Fruit fly (Drosophila melanogaster) whole organism, embryonic: Measurements from ENCODE around the gene CG13311.

Source experiments
- Abd-B ChIP-seq: fragments of 200-800 bp; sonication (Bioruptor generic); optimal IDR thresholded peaks from 2 replicates; lab custom pipeline; 2018; ENCODE audit warnings: missing biosample characterization, mild to moderate bottlenecking, missing genetic modification characterization, moderate library complexity
- CG10431 ChIP-seq: fragments of 200-800 bp; sonication (Bioruptor generic); optimal IDR thresholded peaks from 3 replicates; lab custom pipeline; 2018; ENCODE audit warnings: missing biosample characterization, mild to moderate bottlenecking, missing genetic modification characterization
- CG11696 ChIP-seq: fragments of 200-800 bp; sonication (Bioruptor generic); IDR thresholded peaks from 2 replicates; pipeline ENCODE4 v1.3.6; 2022; ENCODE audit warnings: missing biosample characterization, missing genetic modification characterization
- CG12155 ChIP-seq: fragments of 200-800 bp; sonication (Bioruptor generic); optimal IDR thresholded peaks from 3 replicates; lab custom pipeline; 2016; ENCODE audit warnings: missing biosample characterization, missing genetic modification characterization
- CG12299 ChIP-seq: fragments of 200-800 bp; sonication (Bioruptor generic); optimal IDR thresholded peaks from 2 replicates; lab custom pipeline; 2018; ENCODE audit warnings: missing biosample characterization, mild to moderate bottlenecking, missing genetic modification characterization
- CG13287 ChIP-seq: fragments of 200-800 bp; sonication (Bioruptor generic); IDR thresholded peaks from 2 replicates; pipeline ENCODE4 v1.3.6; 2022; ENCODE audit warnings: missing biosample characterization, missing genetic modification characterization; ENCODE audit not compliant: partially characterized antibody
- CG15269 ChIP-seq: fragments of 200-800 bp; sonication (Bioruptor generic); optimal IDR thresholded peaks from 2 replicates; lab custom pipeline; 2018; ENCODE audit warnings: missing biosample characterization, mild to moderate bottlenecking, missing genetic modification characterization, moderate library complexity
- CG17328 ChIP-seq: fragments of 200-800 bp; sonication (Bioruptor generic); IDR thresholded peaks from 2 replicates; pipeline ENCODE4 v1.3.6; 2022; ENCODE audit warnings: missing biosample characterization, missing genetic modification characterization
- CG17361 ChIP-seq: fragments of 200-800 bp; sonication (Bioruptor generic); IDR thresholded peaks from 3 replicates; pipeline ENCODE4 v1.3.6; 2022; ENCODE audit warnings: missing biosample characterization, missing genetic modification characterization
- CG17829 ChIP-seq: fragments of 200-800 bp; optimal IDR thresholded peaks from 2 replicates; lab custom pipeline; 2019; ENCODE audit warnings: missing biosample characterization, mild to moderate bottlenecking, missing genetic modification characterization, moderate library complexity
- CG17912 ChIP-seq: fragments of 200-800 bp; sonication (Bioruptor generic); optimal IDR thresholded peaks from 2 replicates; lab custom pipeline; 2018; ENCODE audit warnings: missing biosample characterization, mild to moderate bottlenecking, missing genetic modification characterization
- CG18476 ChIP-seq: fragments of 200-800 bp; sonication (Bioruptor generic); optimal IDR thresholded peaks from 2 replicates; lab custom pipeline; 2016; ENCODE audit warnings: missing biosample characterization, mild to moderate bottlenecking, missing genetic modification characterization
- CG18599 ChIP-seq: fragments of 200-800 bp; sonication (Bioruptor generic); optimal IDR thresholded peaks from 3 replicates; lab custom pipeline; 2017; ENCODE audit warnings: missing biosample characterization, missing genetic modification characterization, mild to moderate bottlenecking, moderate library complexity, missing genetic modification reagents
- CG2678 ChIP-seq: fragments of 200-800 bp; sonication (Bioruptor generic); optimal IDR thresholded peaks from 3 replicates; lab custom pipeline; 2019; ENCODE audit warnings: missing biosample characterization, mild to moderate bottlenecking, missing genetic modification characterization, moderate library complexity
- CG4404 ChIP-seq: fragments of 200-800 bp; sonication (Bioruptor generic); IDR thresholded peaks from 2 replicates; pipeline ENCODE4 v1.3.6; 2022; ENCODE audit warnings: missing biosample characterization, missing genetic modification characterization
- CG6654 ChIP-seq: fragments of 200-800 bp; sonication (Bioruptor generic); optimal IDR thresholded peaks from 2 replicates; lab custom pipeline; 2017; ENCODE audit warnings: missing biosample characterization, mild to moderate bottlenecking, missing genetic modification characterization
- CG6854 ChIP-seq: fragments of 200-800 bp; sonication (Bioruptor generic); optimal IDR thresholded peaks from 3 replicates; lab custom pipeline; 2017; ENCODE audit warnings: missing biosample characterization, mild to moderate bottlenecking, missing genetic modification characterization
- CG7745 ChIP-seq: fragments of 200-800 bp; sonication (Bioruptor generic); optimal IDR thresholded peaks from 2 replicates; lab custom pipeline; 2018; ENCODE audit warnings: missing biosample characterization, mild to moderate bottlenecking, missing genetic modification characterization, moderate library complexity
- CG8478 ChIP-seq: fragments of >200 bp; optimal IDR thresholded peaks from 2 replicates; lab custom pipeline; 2018
- CG9727 ChIP-seq: fragments of 200-800 bp; sonication (Bioruptor generic); optimal IDR thresholded peaks from 3 replicates; lab custom pipeline; 2017; ENCODE audit warnings: missing biosample characterization, mild to moderate bottlenecking, missing genetic modification characterization
- Camta ChIP-seq: fragments of 200-800 bp; sonication (Bioruptor generic); optimal IDR thresholded peaks from 2 replicates; lab custom pipeline; 2016; ENCODE audit warnings: missing biosample characterization, missing genetic modification characterization
- Dad ChIP-seq: fragments of 200-800 bp; sonication (Bioruptor generic); optimal IDR thresholded peaks from 3 replicates; lab custom pipeline; 2016; ENCODE audit warnings: missing biosample characterization, missing genetic modification characterization
- Dref ChIP-seq: fragments of 200-800 bp; sonication (Bioruptor generic); IDR thresholded peaks from 2 replicates; pipeline ENCODE4 v1.3.6; 2022; ENCODE audit warnings: missing biosample characterization, missing genetic modification characterization
- E2f2 ChIP-seq: fragments of 200-800 bp; sonication (Bioruptor generic); IDR thresholded peaks from 2 replicates; pipeline ENCODE4 v1.3.6; 2022; ENCODE audit warnings: missing biosample characterization, missing genetic modification characterization
- Gug ChIP-seq: fragments of 200-800 bp; sonication (Bioruptor generic); IDR thresholded peaks from 4 replicates; pipeline ENCODE4 v1.3.6; 2022; ENCODE audit warnings: missing biosample characterization, missing genetic modification characterization
- Hand ChIP-seq: fragments of 200-800 bp; sonication (Bioruptor generic); optimal IDR thresholded peaks from 2 replicates; lab custom pipeline; 2017; ENCODE audit warnings: mild to moderate bottlenecking, missing biosample characterization, missing genetic modification reagents, missing genetic modification characterization
- Hr39 ChIP-seq: fragments of >200 bp; optimal IDR thresholded peaks from 2 replicates; lab custom pipeline; 2017
- Kr ChIP-seq: fragments of 200-800 bp; sonication (Bioruptor generic); optimal IDR thresholded peaks from 2 replicates; lab custom pipeline; 2017; ENCODE audit warnings: missing biosample characterization, mild to moderate bottlenecking, missing genetic modification characterization
- Lpt ChIP-seq: fragments of >200 bp; optimal IDR thresholded peaks from 2 replicates; lab custom pipeline; 2018; ENCODE audit warnings: missing biosample characterization, missing genetic modification characterization
- Mad ChIP-seq: fragments of 200-800 bp; sonication (Bioruptor generic); optimal IDR thresholded peaks from 2 replicates; lab custom pipeline; 2016; ENCODE audit warnings: missing biosample characterization, missing genetic modification characterization
- Mes4 ChIP-seq: fragments of 200-800 bp; sonication (Bioruptor generic); optimal IDR thresholded peaks from 2 replicates; lab custom pipeline; 2016; ENCODE audit warnings: missing biosample characterization, missing genetic modification characterization
- Myb ChIP-seq: fragments of 200-800 bp; sonication (Bioruptor generic); optimal IDR thresholded peaks from 2 replicates; lab custom pipeline; 2016; ENCODE audit warnings: missing biosample characterization, missing genetic modification characterization
- Poxn ChIP-seq: fragments of 200-800 bp; sonication (Bioruptor generic); IDR thresholded peaks from 2 replicates; pipeline ENCODE4 v1.3.6; 2022; ENCODE audit warnings: missing biosample characterization, missing genetic modification characterization
- Taf1 ChIP-seq: fragments of 200-800 bp; sonication (Bioruptor generic); IDR thresholded peaks from 2 replicates; pipeline ENCODE4 v1.3.6; 2022; ENCODE audit warnings: missing biosample characterization, missing genetic modification characterization
- Vsx1 ChIP-seq: fragments of 200-800 bp; sonication (Bioruptor generic); optimal IDR thresholded peaks from 2 replicates; lab custom pipeline; 2017; ENCODE audit warnings: missing biosample characterization, mild to moderate bottlenecking, missing genetic modification characterization, missing genetic modification reagents
- Xbp1 ChIP-seq: fragments of 200-800 bp; sonication (Bioruptor generic); optimal IDR thresholded peaks from 3 replicates; lab custom pipeline; 2016; ENCODE audit warnings: missing biosample characterization, mild to moderate bottlenecking, missing genetic modification characterization
- bsh ChIP-seq, 2 experiments: fragments of 200-800 bp; sonication (Bioruptor generic); optimal IDR thresholded peaks; 2 replicates each; lab custom pipeline; 2017 to 2018; ENCODE audit warnings: mild to moderate bottlenecking in 2 of 2, missing biosample characterization in 2 of 2, missing genetic modification characterization in 2 of 2, moderate library complexity in 1 of 2
- caup ChIP-seq: fragments of 200-800 bp; sonication (Bioruptor generic); optimal IDR thresholded peaks from 3 replicates; lab custom pipeline; 2017; ENCODE audit warnings: missing biosample characterization, mild to moderate bottlenecking, missing genetic modification characterization, moderate library complexity; ENCODE audit not compliant: severe bottlenecking
- dati ChIP-seq: fragments of 200-800 bp; sonication (Bioruptor generic); IDR thresholded peaks from 2 replicates; pipeline ENCODE4 v1.3.6; 2022; ENCODE audit warnings: missing biosample characterization, missing genetic modification characterization
- grn ChIP-seq: fragments of 200-800 bp; sonication (Bioruptor generic); optimal IDR thresholded peaks from 3 replicates; lab custom pipeline; 2017; ENCODE audit warnings: missing biosample characterization, missing genetic modification characterization
- gsb-n ChIP-seq: fragments of 200-800 bp; sonication (Bioruptor generic); optimal IDR thresholded peaks from 3 replicates; lab custom pipeline; 2018; ENCODE audit warnings: missing biosample characterization, mild to moderate bottlenecking, missing genetic modification characterization
- ind ChIP-seq: fragments of 200-800 bp; sonication (Bioruptor generic); optimal IDR thresholded peaks from 3 replicates; lab custom pipeline; 2016; ENCODE audit warnings: missing biosample characterization, missing genetic modification characterization
- p53 ChIP-seq: fragments of 200-800 bp; sonication (Bioruptor generic); optimal IDR thresholded peaks from 2 replicates; lab custom pipeline; 2016; ENCODE audit warnings: missing biosample characterization, missing genetic modification characterization
- pb ChIP-seq: fragments of 200-800 bp; sonication (Bioruptor generic); optimal IDR thresholded peaks from 3 replicates; lab custom pipeline; 2016; ENCODE audit warnings: missing biosample characterization, missing genetic modification characterization
- run ChIP-seq: fragments of 200-800 bp; sonication (Bioruptor generic); optimal IDR thresholded peaks from 3 replicates; lab custom pipeline; 2018; ENCODE audit warnings: missing biosample characterization, mild to moderate bottlenecking, missing genetic modification characterization
- sim ChIP-seq: fragments of 200-800 bp; sonication (Bioruptor generic); IDR thresholded peaks from 2 replicates; pipeline ENCODE4 v1.3.6; 2022; ENCODE audit warnings: missing biosample characterization, missing genetic modification characterization
- stc ChIP-seq: fragments of 200-800 bp; sonication (Bioruptor generic); IDR thresholded peaks from 2 replicates; pipeline ENCODE4 v1.3.6; 2022; ENCODE audit warnings: missing biosample characterization, missing genetic modification characterization
- toy ChIP-seq: fragments of 200-800 bp; sonication (Bioruptor generic); IDR thresholded peaks from 2 replicates; pipeline ENCODE4 v1.3.6; 2022; ENCODE audit warnings: missing biosample characterization, missing genetic modification characterization
- trh ChIP-seq: fragments of 200-800 bp; sonication (Bioruptor generic); optimal IDR thresholded peaks from 2 replicates; lab custom pipeline; 2016; ENCODE audit warnings: missing biosample characterization, missing genetic modification characterization
- ttk ChIP-seq: fragments of 200-800 bp; sonication (Bioruptor generic); IDR thresholded peaks from 2 replicates; pipeline ENCODE4 v2.1.2; 2022; ENCODE audit warnings: missing biosample characterization, missing genetic modification characterization
- wdn ChIP-seq: fragments of 200-800 bp; sonication (Bioruptor generic); IDR thresholded peaks from 2 replicates; pipeline ENCODE4 v1.3.6; 2022; ENCODE audit warnings: missing biosample characterization, missing genetic modification characterization
- z ChIP-seq: fragments of 200-800 bp; sonication (Bioruptor generic); IDR thresholded peaks from 3 replicates; pipeline ENCODE4 v1.3.6; 2022; ENCODE audit warnings: missing biosample characterization, missing genetic modification characterization

The CG13311 gene

dm6 chr3L:8765969-8766538 lies 35.9 kb downstream of the CG13311 start (continued):
- TF ChIP-seq CG12155 (GFP tag; lab: Kevin White, UChicago) (peak; percentile 97), grn (peak; percentile 71), Poxn (GFP tag; lab: Robert Waterston, UW) (peak; percentile 83), Kr (peak; percentile 74), Gug (peak; percentile 98), CG6654 (peak; percentile 93), caup (GFP tag; lab: Kevin White, UChicago) (peak; percentile 97), CG9727 (peak; percentile 91), Xbp1 (GFP tag; lab: Kevin White, UChicago) (peak; percentile 98), Vsx1 (GFP tag; lab: Kevin White, UChicago) (peak; percentile 91), z (GFP tag; lab: Robert Waterston, UW) (no peak), CG18599 (GFP tag; lab: Kevin White, UChicago) (peak; percentile 98), bsh (GFP tag; optimal IDR thresholded peaks at IDR 0.05; lab: Kevin White, UChicago) (peak; percentile 97 to 99), toy (peak; percentile 91), sim (GFP tag; lab: Robert Waterston, UW) (peak; percentile 92), Lpt (GFP tag; lab: Kevin White, UChicago) (no peak), CG12299 (tag; lab: Kevin White, UChicago) (peak; percentile 97), dati (GFP tag; lab: Robert Waterston, UW) (peak; percentile 93), CG4404 (GFP tag; lab: Robert Waterston, UW) (peak; percentile 97), Abd-B (GFP tag; lab: Kevin White, UChicago) (peak; percentile 84), CG11696 (peak; percentile 85), ttk (GFP tag; lab: Robert Waterston, UW) (peak; percentile 96), Taf1 (GFP tag; lab: Robert Waterston, UW) (peak; percentile 95), CG7745 (tag; lab: Kevin White, UChicago) (peak; percentile 42), CG17912 (peak; percentile 92), trh (GFP tag; lab: Kevin White, UChicago) (peak; percentile 89), CG17361 (GFP tag; lab: Robert Waterston, UW) (peak; percentile 100), Dad (GFP tag; lab: Kevin White, UChicago) (peak; percentile 94), stc (GFP tag; lab: Robert Waterston, UW) (peak; percentile 96), Mad (GFP tag; lab: Kevin White, UChicago) (peak; percentile 97), CG17328 (GFP tag; lab: Robert Waterston, UW) (peak; percentile 97), Hr39 (lab: Kevin White, UChicago) (no peak), Myb (peak; percentile 87), ind (GFP tag; lab: Kevin White, UChicago) (peak; percentile 98), gsb-n (tag; lab: Kevin White, UChicago) (peak; percentile 95), CG18476 (GFP tag; lab: Kevin White, UChicago) (peak; percentile 97), CG15269 (tag; lab: Kevin White, UChicago) (peak; percentile 98), p53 (GFP tag; lab: Kevin White, UChicago) (peak; percentile 61), CG6854 (GFP tag; lab: Kevin White, UChicago) (peak; percentile 89), Hand (GFP tag; lab: Kevin White, UChicago) (peak; percentile 95), CG2678 (peak; percentile 95), Mes4 (GFP tag; lab: Kevin White, UChicago) (peak; percentile 97), Camta (peak; percentile 91), Dref (GFP tag; lab: Robert Waterston, UW) (peak; percentile 39), CG8478 (lab: Kevin White, UChicago) (no peak), run (peak; percentile 96), CG10431 (GFP tag; lab: Kevin White, UChicago) (peak; percentile 97), pb (GFP tag; lab: Kevin White, UChicago) (peak; percentile 86), CG17829 (tag; lab: Kevin White, UChicago) (peak; percentile 98), E2f2 (peak; percentile 83), wdn (GFP tag; lab: Robert Waterston, UW) (peak; percentile 95), CG13287 (GFP tag; lab: Robert Waterston, UW) (peak; percentile 66)
